Fruit fly (Drosophila melanogaster): ENCODE results near the gene CTCF.

The CTCF gene

DNA sequence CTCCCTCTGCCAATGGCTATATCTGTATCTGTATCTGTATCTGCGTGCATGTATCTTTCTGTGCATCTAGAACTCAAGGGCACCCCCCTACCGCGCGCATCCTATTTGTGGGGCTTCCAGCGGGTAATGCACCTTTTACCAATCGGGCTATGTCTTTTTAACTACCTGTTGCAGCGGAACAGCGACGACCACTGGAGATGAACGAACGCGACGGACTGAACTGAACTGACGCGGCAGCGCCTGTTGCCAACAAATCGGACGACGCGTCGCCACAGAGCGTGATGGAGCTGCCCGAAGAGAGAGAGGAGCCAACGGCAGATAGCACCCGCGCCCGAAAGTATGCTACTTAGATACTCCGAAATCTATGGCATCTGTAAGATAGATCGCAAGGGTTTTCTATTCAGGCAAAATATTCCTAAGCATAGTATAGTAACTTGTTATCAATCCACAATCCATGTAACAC is 11.5 kb downstream of the CTCF start, which contains the start of gene Cln7 (continued):
- peak; percentile 10 for TF ChIP-seq Meics (GFP tag; optimal IDR thresholded peaks at IDR 0.05)
- TF ChIP-seq twi (tag; optimal IDR thresholded peaks at IDR 0.05), result no peak
- TF ChIP-seq Kr (GFP tag; optimal IDR thresholded peaks at IDR 0.05), result no peak
- TF ChIP-seq CG34422 (GFP tag; IDR thresholded peaks at IDR 0.05), result peak; percentile 52; the same call in 1 of the 3 replicates
- peak; percentile 56 for TF ChIP-seq CG10543 (GFP tag; optimal IDR thresholded peaks at IDR 0.05)
- TF ChIP-seq CG4282 (GFP tag; optimal IDR thresholded peaks at IDR 0.05), result no peak
- peak; percentile 63 for TF ChIP-seq CrebB (tag; optimal IDR thresholded peaks at IDR 0.05)
- no peak for TF ChIP-seq pzg (GFP tag; optimal IDR thresholded peaks at IDR 0.05)
- TF ChIP-seq CG1602 (GFP tag; optimal IDR thresholded peaks at IDR 0.05), result no peak
- 0 out of 4 replicates have a peak, but pooled peaks have one; percentile 24 for TF ChIP-seq Dll (GFP tag; IDR thresholded peaks at IDR 0.05; ENCODE audit: partially characterized antibody)
- TF ChIP-seq CG11504 (tag; optimal IDR thresholded peaks at IDR 0.05), result no peak
- TF ChIP-seq Myb (GFP tag; optimal IDR thresholded peaks at IDR 0.05), result no peak
- peak; percentile 19; the same call in 1 of the 2 replicates for TF ChIP-seq Dref (GFP tag; IDR thresholded peaks at IDR 0.05)
- TF ChIP-seq Gsc (GFP tag; IDR thresholded peaks at IDR 0.05), result no peak
- TF ChIP-seq CG14710 (tag; optimal IDR thresholded peaks at IDR 0.05), result peak; percentile 20
- TF ChIP-seq Deaf1 (tag; optimal IDR thresholded peaks at IDR 0.05), result peak; percentile 86
- TF ChIP-seq ap (GFP tag; IDR thresholded peaks at IDR 0.05), result peak; percentile 49; the same call in 1 of the 2 replicates
- TF ChIP-seq sisA (GFP tag; IDR thresholded peaks at IDR 0.05), result no peak
- no peak for TF ChIP-seq CG12104 (GFP tag; optimal IDR thresholded peaks at IDR 0.05)
- TF ChIP-seq CG31388 (GFP tag; optimal IDR thresholded peaks at IDR 0.05), result no peak
- TF ChIP-seq CG15514 (GFP tag; optimal IDR thresholded peaks at IDR 0.05), result peak; percentile 51
- peak; percentile 48 for TF ChIP-seq wek (GFP tag; optimal IDR thresholded peaks at IDR 0.05)
- TF ChIP-seq Gug (GFP tag; IDR thresholded peaks at IDR 0.05), result no peak
- TF ChIP-seq da (GFP tag; optimal IDR thresholded peaks at IDR 0.05), result peak; percentile 30
- TF ChIP-seq CG1647 (GFP tag; optimal IDR thresholded peaks at IDR 0.05), result no peak
- TF ChIP-seq bcd (GFP tag; optimal IDR thresholded peaks at IDR 0.05), result no peak
- peak; percentile 57; the same call in 1 of the 2 replicates for TF ChIP-seq tna (GFP tag; IDR thresholded peaks at IDR 0.05; ENCODE audit: partially characterized antibody)
- no peak for TF ChIP-seq CG9817 (tag; optimal IDR thresholded peaks at IDR 0.05)
- TF ChIP-seq Aef1 (GFP tag; IDR thresholded peaks at IDR 0.05), result no peak
- no peak for TF ChIP-seq NC2β (GFP tag; optimal IDR thresholded peaks at IDR 0.05)
- TF ChIP-seq CG10366 (GFP tag; IDR thresholded peaks at IDR 0.05), result no peak
- peak; percentile 35; the same call in 1 of the 2 replicates for TF ChIP-seq gsb (GFP tag; IDR thresholded peaks at IDR 0.05)
- TF ChIP-seq CG7556 (GFP tag; optimal IDR thresholded peaks at IDR 0.05), result no peak
- peak; percentile 39 for TF ChIP-seq sqz (GFP tag; optimal IDR thresholded peaks at IDR 0.05)
- no peak for TF ChIP-seq CG14860 (GFP tag; IDR thresholded peaks at IDR 0.05; ENCODE audit: partially characterized antibody)
- no peak for TF ChIP-seq CG12236 (GFP tag; optimal IDR thresholded peaks at IDR 0.05)
- TF ChIP-seq wor (GFP tag; IDR thresholded peaks at IDR 0.05), result no peak
- no peak for TF ChIP-seq Taf1 (GFP tag; IDR thresholded peaks at IDR 0.05)
- no peak for TF ChIP-seq Hr3 (GFP tag; optimal IDR thresholded peaks at IDR 0.05)
- TF ChIP-seq sna (GFP tag; IDR thresholded peaks at IDR 0.05; ENCODE audit: partially characterized antibody), result no peak; the same call in 1 of the 2 replicates
- TF ChIP-seq Hr39 (optimal IDR thresholded peaks at IDR 0.05), result no peak
- no peak for TF ChIP-seq Hey (tag; optimal IDR thresholded peaks at IDR 0.05)
- no peak for TF ChIP-seq hth (optimal IDR thresholded peaks at IDR 0.05)
- peak; percentile 39 for TF ChIP-seq CG18262 (tag; optimal IDR thresholded peaks at IDR 0.05)
- peak; percentile 34 for TF ChIP-seq chn (GFP tag; optimal IDR thresholded peaks at IDR 0.05)
- peak; percentile 42; the same call in 1 of the 2 replicates for TF ChIP-seq ara (GFP tag; IDR thresholded peaks at IDR 0.05)
- TF ChIP-seq CG14014 (GFP tag; IDR thresholded peaks at IDR 0.05), result peak; percentile 44; the same call in 1 of the 2 replicates
- peak; percentile 5 for TF ChIP-seq CG2116 (GFP tag; optimal IDR thresholded peaks at IDR 0.05)
- TF ChIP-seq Sox102F (GFP tag; optimal IDR thresholded peaks at IDR 0.05), result no peak
- TF ChIP-seq gro (GFP tag; optimal IDR thresholded peaks at IDR 0.05), result peak; percentile 51
- no peak for TF ChIP-seq fru (optimal IDR thresholded peaks at IDR 0.05)
- peak; percentile 43; the same call in 1 of the 2 replicates for TF ChIP-seq rib (GFP tag; IDR thresholded peaks at IDR 0.05)
